Fruit fly (Drosophila melanogaster) whole organism, embryonic: ENCODE data around the gene CG16753.

Experiments used
- Adf1 ChIP-seq: fragments of 200-800 bp; sonication (Bioruptor generic); IDR thresholded peaks from 2 replicates; pipeline ENCODE4 v1.3.6; 2022; ENCODE audit warnings: missing biosample characterization, missing genetic modification characterization
- Atf3 ChIP-seq: fragments of 200-800 bp; sonication (Bioruptor generic); optimal IDR thresholded peaks from 3 replicates; lab custom pipeline; 2016; ENCODE audit warnings: missing biosample characterization, missing genetic modification characterization
- BEAF-32 ChIP-seq: fragments of 200-800 bp; sonication (Bioruptor generic); optimal IDR thresholded peaks from 3 replicates; lab custom pipeline; 2017; ENCODE audit warnings: missing biosample characterization, missing genetic modification characterization, mild to moderate bottlenecking, moderate library complexity, missing genetic modification reagents
- CG12299 ChIP-seq: fragments of 200-800 bp; sonication (Bioruptor generic); optimal IDR thresholded peaks from 2 replicates; lab custom pipeline; 2018; ENCODE audit warnings: missing biosample characterization, mild to moderate bottlenecking, missing genetic modification characterization
- CG1233 ChIP-seq: fragments of 200-800 bp; sonication (Bioruptor generic); optimal IDR thresholded peaks from 4 replicates; lab custom pipeline; 2018; ENCODE audit warnings: missing biosample characterization, mild to moderate bottlenecking, missing genetic modification characterization
- CG13123 ChIP-seq: fragments of 200-800 bp; sonication (Bioruptor generic); optimal IDR thresholded peaks from 2 replicates; lab custom pipeline; 2016; ENCODE audit warnings: missing biosample characterization, missing genetic modification characterization
- CG15601 ChIP-seq: fragments of 200-800 bp; sonication (Bioruptor generic); optimal IDR thresholded peaks from 3 replicates; lab custom pipeline; 2019; ENCODE audit warnings: missing biosample characterization, mild to moderate bottlenecking, missing genetic modification characterization, moderate library complexity
- CG16813 ChIP-seq: fragments of 200-800 bp; sonication (Bioruptor generic); IDR thresholded peaks from 3 replicates; pipeline ENCODE4 v1.3.6; 2022; ENCODE audit warnings: missing biosample characterization, missing genetic modification characterization; ENCODE audit not compliant: partially characterized antibody
- CG16815 ChIP-seq: fragments of 200-800 bp; sonication (Bioruptor generic); optimal IDR thresholded peaks from 3 replicates; lab custom pipeline; 2017; ENCODE audit warnings: missing biosample characterization, mild to moderate bottlenecking, missing genetic modification characterization
- CG17186 ChIP-seq: fragments of 200-800 bp; sonication (Bioruptor generic); optimal IDR thresholded peaks from 3 replicates; lab custom pipeline; 2017; ENCODE audit warnings: missing biosample characterization, missing genetic modification reagents, missing genetic modification characterization
- CG2875 ChIP-seq: fragments of 200-800 bp; sonication (Bioruptor generic); optimal IDR thresholded peaks from 2 replicates; lab custom pipeline; 2017; ENCODE audit warnings: missing biosample characterization, mild to moderate bottlenecking, missing genetic modification characterization, missing genetic modification reagents
- CG3065 ChIP-seq: fragments of 200-800 bp; sonication (Bioruptor generic); optimal IDR thresholded peaks from 2 replicates; lab custom pipeline; 2016; ENCODE audit warnings: missing biosample characterization, missing genetic modification characterization
- CG3281 ChIP-seq: fragments of 200-800 bp; sonication (Bioruptor generic); optimal IDR thresholded peaks from 3 replicates; lab custom pipeline; 2017; ENCODE audit warnings: missing biosample characterization, mild to moderate bottlenecking, missing genetic modification characterization
- CG4282 ChIP-seq: fragments of 200-800 bp; sonication (Bioruptor generic); optimal IDR thresholded peaks from 2 replicates; lab custom pipeline; 2016; ENCODE audit warnings: missing biosample characterization, missing genetic modification characterization
- CG4617 ChIP-seq: fragments of 200-800 bp; sonication (Bioruptor generic); optimal IDR thresholded peaks from 3 replicates; lab custom pipeline; 2016; ENCODE audit warnings: missing biosample characterization, missing genetic modification characterization, borderline replicate concordance
- CG7839 ChIP-seq: fragments of 200-800 bp; sonication (Bioruptor generic); optimal IDR thresholded peaks from 3 replicates; lab custom pipeline; 2018; ENCODE audit warnings: missing biosample characterization, mild to moderate bottlenecking, missing genetic modification characterization, moderate library complexity
- CG7963 ChIP-seq: fragments of 200-800 bp; sonication (Bioruptor generic); IDR thresholded peaks from 3 replicates; pipeline ENCODE4 v1.3.6; 2022; ENCODE audit warnings: missing biosample characterization, missing genetic modification characterization; ENCODE audit not compliant: partially characterized antibody
- CG7987 ChIP-seq: fragments of 200-800 bp; sonication (Bioruptor generic); optimal IDR thresholded peaks from 2 replicates; lab custom pipeline; 2018; ENCODE audit warnings: missing biosample characterization, mild to moderate bottlenecking, missing genetic modification characterization, moderate library complexity
- CG8281 ChIP-seq: fragments of 200-800 bp; sonication (Bioruptor generic); optimal IDR thresholded peaks from 2 replicates; lab custom pipeline; 2018; ENCODE audit warnings: missing biosample characterization, mild to moderate bottlenecking, missing genetic modification characterization, moderate library complexity
- CG8765 ChIP-seq: fragments of 200-800 bp; sonication (Bioruptor generic); IDR thresholded peaks from 2 replicates; pipeline ENCODE4 v1.3.6; 2022; ENCODE audit warnings: missing biosample characterization, missing genetic modification characterization
- Dip3 ChIP-seq: fragments of 200-800 bp; sonication (Bioruptor generic); optimal IDR thresholded peaks from 3 replicates; lab custom pipeline; 2016; ENCODE audit warnings: missing biosample characterization, missing genetic modification characterization
- Dref ChIP-seq: fragments of 200-800 bp; sonication (Bioruptor generic); IDR thresholded peaks from 2 replicates; pipeline ENCODE4 v1.3.6; 2022; ENCODE audit warnings: missing biosample characterization, missing genetic modification characterization
- ERR ChIP-seq: fragments of 200-800 bp; sonication (Bioruptor generic); optimal IDR thresholded peaks from 2 replicates; lab custom pipeline; 2016; ENCODE audit warnings: missing biosample characterization, missing genetic modification characterization
- Hr39 ChIP-seq: fragments of >200 bp; optimal IDR thresholded peaks from 2 replicates; lab custom pipeline; 2017
- Lim3 ChIP-seq: fragments of 200-800 bp; sonication (Bioruptor generic); IDR thresholded peaks from 2 replicates; pipeline ENCODE4 v1.3.6; 2022; ENCODE audit warnings: missing biosample characterization, missing genetic modification characterization
- MTF-1 ChIP-seq: fragments of 200-800 bp; sonication (Bioruptor generic); optimal IDR thresholded peaks from 2 replicates; lab custom pipeline; 2018; ENCODE audit warnings: missing biosample characterization, mild to moderate bottlenecking, missing genetic modification characterization, borderline replicate concordance
- NC2α ChIP-seq: fragments of 200-800 bp; sonication (Bioruptor generic); optimal IDR thresholded peaks from 2 replicates; lab custom pipeline; 2016; ENCODE audit warnings: missing biosample characterization, missing genetic modification characterization
- NC2β ChIP-seq: fragments of 200-800 bp; sonication (Bioruptor generic); optimal IDR thresholded peaks from 2 replicates; lab custom pipeline; 2016; ENCODE audit warnings: missing biosample characterization, missing genetic modification characterization
- NFAT ChIP-seq: fragments of 200-800 bp; sonication (Bioruptor generic); IDR thresholded peaks from 2 replicates; pipeline ENCODE4 v1.3.6; 2022; ENCODE audit warnings: missing biosample characterization, missing genetic modification characterization
- Rfx ChIP-seq: fragments of 200-800 bp; sonication (Bioruptor generic); IDR thresholded peaks from 2 replicates; pipeline ENCODE4 v1.3.6; 2022; ENCODE audit warnings: missing biosample characterization, missing genetic modification characterization
- ac ChIP-seq: fragments of 200-800 bp; sonication (Bioruptor generic); optimal IDR thresholded peaks from 3 replicates; lab custom pipeline; 2017; ENCODE audit warnings: missing biosample characterization, mild to moderate bottlenecking, missing genetic modification characterization
- amos ChIP-seq: fragments of 200-800 bp; sonication (Bioruptor generic); IDR thresholded peaks from 2 replicates; pipeline ENCODE4 v1.3.6; 2022; ENCODE audit warnings: missing biosample characterization, missing genetic modification characterization; ENCODE audit not compliant: partially characterized antibody
- cg ChIP-seq: fragments of 200-800 bp; sonication (Bioruptor generic); optimal IDR thresholded peaks from 3 replicates; lab custom pipeline; 2019; ENCODE audit warnings: missing biosample characterization, mild to moderate bottlenecking, missing genetic modification characterization, moderate library complexity
- chm ChIP-seq: fragments of 200-800 bp; sonication (Bioruptor generic); IDR thresholded peaks from 2 replicates; pipeline ENCODE4 v1.3.6; 2022; ENCODE audit warnings: missing biosample characterization, missing genetic modification characterization
- corto ChIP-seq: fragments of 200-800 bp; sonication (Bioruptor generic); optimal IDR thresholded peaks from 2 replicates; lab custom pipeline; 2016; ENCODE audit warnings: missing biosample characterization, mild to moderate bottlenecking, missing genetic modification characterization, moderate library complexity
- da ChIP-seq: fragments of 200-800 bp; sonication (Bioruptor generic); optimal IDR thresholded peaks from 2 replicates; lab custom pipeline; 2016; ENCODE audit warnings: missing biosample characterization, missing genetic modification characterization
- danr ChIP-seq: fragments of 200-800 bp; sonication (Bioruptor generic); IDR thresholded peaks from 2 replicates; pipeline ENCODE4 v1.3.6; 2022; ENCODE audit warnings: missing biosample characterization, missing genetic modification characterization
- eyg ChIP-seq: fragments of 200-800 bp; sonication (Bioruptor generic); optimal IDR thresholded peaks from 3 replicates; lab custom pipeline; 2016; ENCODE audit warnings: missing biosample characterization, missing genetic modification characterization
- gfzf ChIP-seq: fragments of 200-800 bp; sonication (Bioruptor generic); optimal IDR thresholded peaks from 2 replicates; lab custom pipeline; 2016; ENCODE audit warnings: missing biosample characterization, mild to moderate bottlenecking, missing genetic modification characterization, moderate library complexity
- gro ChIP-seq: fragments of 200-800 bp; sonication (Bioruptor generic); optimal IDR thresholded peaks from 2 replicates; lab custom pipeline; 2016; ENCODE audit warnings: missing biosample characterization, missing genetic modification characterization
- hb ChIP-seq: fragments of 200-800 bp; sonication (Bioruptor generic); IDR thresholded peaks from 3 replicates; pipeline ENCODE4 v1.3.6; 2022; ENCODE audit warnings: missing biosample characterization, missing genetic modification characterization; ENCODE audit not compliant: partially characterized antibody
- kah ChIP-seq: fragments of 200-800 bp; sonication (Bioruptor generic); optimal IDR thresholded peaks from 2 replicates; lab custom pipeline; 2018; ENCODE audit warnings: missing biosample characterization, mild to moderate bottlenecking, missing genetic modification characterization
- onecut ChIP-seq: fragments of 200-800 bp; sonication (Bioruptor generic); IDR thresholded peaks from 2 replicates; pipeline ENCODE4 v1.3.6; 2022; ENCODE audit warnings: missing biosample characterization, missing genetic modification characterization
- pho ChIP-seq: fragments of 200-800 bp; sonication (Bioruptor generic); optimal IDR thresholded peaks from 2 replicates; lab custom pipeline; 2016; ENCODE audit warnings: missing biosample characterization, missing genetic modification characterization
- pros ChIP-seq: fragments of 200-800 bp; sonication (Bioruptor generic); optimal IDR thresholded peaks from 3 replicates; lab custom pipeline; 2019; ENCODE audit warnings: missing biosample characterization, mild to moderate bottlenecking, missing genetic modification characterization, moderate library complexity
- sob ChIP-seq: fragments of 200-800 bp; sonication (Bioruptor generic); IDR thresholded peaks from 2 replicates; pipeline ENCODE4 v1.3.6; 2022; ENCODE audit warnings: missing biosample characterization, missing genetic modification characterization
- sug ChIP-seq: fragments of 200-800 bp; optimal IDR thresholded peaks from 2 replicates; lab custom pipeline; 2019; ENCODE audit warnings: missing biosample characterization, mild to moderate bottlenecking, missing genetic modification characterization, moderate library complexity
- tin ChIP-seq: fragments of 200-800 bp; sonication (Bioruptor generic); optimal IDR thresholded peaks from 3 replicates; lab custom pipeline; 2016; ENCODE audit warnings: missing biosample characterization, missing genetic modification characterization
- zfh2 ChIP-seq: fragments of 200-800 bp; sonication (Bioruptor generic); optimal IDR thresholded peaks from 2 replicates; lab custom pipeline; 2016; ENCODE audit warnings: missing biosample characterization, missing genetic modification characterization

The CG16753 gene

dm6 chr3L:3035769-3036583 lies 18.9 kb upstream of the CG16753 start (continued):
- TF ChIP-seq BEAF-32 (GFP tag; lab: Kevin White, UChicago) (no peak), CG7839 (tag; lab: Kevin White, UChicago) (peak; percentile 91), CG8765 (GFP tag; lab: Robert Waterston, UW) (peak; percentile 67), CG7963 (GFP tag; lab: Robert Waterston, UW) (no peak), amos (GFP tag; lab: Robert Waterston, UW) (no peak), NC2α (GFP tag; lab: Kevin White, UChicago) (peak; percentile 27), gfzf (no peak), Dref (no peak), onecut (GFP tag; lab: Robert Waterston, UW) (peak; percentile 75), CG16815 (peak; percentile 68), CG3065 (no peak), hb (GFP tag; lab: Robert Waterston, UW) (no peak), eyg (GFP tag; lab: Kevin White, UChicago) (peak; percentile 58), Atf3 (peak; percentile 42), tin (peak; percentile 78), CG1233 (GFP tag; lab: Kevin White, UChicago) (peak; percentile 87), CG15601 (tag; lab: Kevin White, UChicago) (peak; percentile 87), CG3281 (GFP tag; lab: Kevin White, UChicago) (peak; percentile 88), CG8281 (tag; lab: Kevin White, UChicago) (peak; percentile 59), cg (GFP tag; lab: Kevin White, UChicago) (peak; percentile 21), ERR (GFP tag; lab: Kevin White, UChicago) (peak; percentile 40), corto (GFP tag; lab: Kevin White, UChicago) (peak; percentile 5), da (peak; percentile 14), CG4282 (GFP tag; lab: Kevin White, UChicago) (peak; percentile 33), Lim3 (0 out of 2 replicates have a peak, but pooled peaks have one; percentile 8), ac (GFP tag; lab: Kevin White, UChicago) (peak; percentile 48), CG4617 (peak; percentile 5), gro (peak; percentile 86), CG7987 (GFP tag; lab: Kevin White, UChicago) (peak; percentile 46), NFAT (peak; percentile 48; the same call in 1 of the 2 replicates), CG2875 (peak; percentile 72), sob (GFP tag; lab: Robert Waterston, UW) (peak; percentile 69; the same call in 1 of the 2 replicates), MTF-1 (GFP tag; lab: Kevin White, UChicago) (peak; percentile 61), CG16813 (no peak), sug (peak; percentile 85), chm (GFP tag; lab: Robert Waterston, UW) (peak; percentile 73), Rfx (GFP tag; lab: Robert Waterston, UW) (peak; percentile 85), pros (GFP tag; lab: Kevin White, UChicago) (peak; percentile 57), Adf1 (peak; percentile 64; the same call in 1 of the 2 replicates), Dip3 (GFP tag; lab: Kevin White, UChicago) (peak; percentile 68), NC2β (GFP tag; lab: Kevin White, UChicago) (peak; percentile 4), CG17186 (peak; percentile 57), CG13123 (peak; percentile 60), danr (GFP tag; lab: Robert Waterston, UW) (peak; percentile 51; the same call in 1 of the 2 replicates), CG12299 (tag; lab: Kevin White, UChicago) (peak; percentile 87), pho (GFP tag; lab: Kevin White, UChicago) (peak; percentile 80), Hr39 (no peak), zfh2 (GFP tag; lab: Kevin White, UChicago) (peak; percentile 59), kah (peak; percentile 90)
